Worm (Caenorhabditis elegans) whole organism, L1 larva: ENCODE measurements around the gene F54E7.6.

Experiments used
- aly-2 ChIP-seq: fragments of 150-350 bp; optimal IDR thresholded peaks from 2 replicates; lab custom pipeline; 2014; ENCODE audit warnings: missing biosample characterization, missing genetic modification characterization
- ceh-8 ChIP-seq: fragments of 200-800 bp; sonication (Bioruptor generic); optimal IDR thresholded peaks from 2 replicates; lab custom pipeline; 2018; ENCODE audit warnings: mild to moderate bottlenecking, missing genetic modification characterization, moderate library complexity, missing compliant biosample characterization
- skn-1 ChIP-seq: fragments of 150-350 bp; optimal IDR thresholded peaks from 2 replicates; lab custom pipeline; 2014; ENCODE audit warnings: missing biosample characterization, missing genetic modification characterization

DNA sequence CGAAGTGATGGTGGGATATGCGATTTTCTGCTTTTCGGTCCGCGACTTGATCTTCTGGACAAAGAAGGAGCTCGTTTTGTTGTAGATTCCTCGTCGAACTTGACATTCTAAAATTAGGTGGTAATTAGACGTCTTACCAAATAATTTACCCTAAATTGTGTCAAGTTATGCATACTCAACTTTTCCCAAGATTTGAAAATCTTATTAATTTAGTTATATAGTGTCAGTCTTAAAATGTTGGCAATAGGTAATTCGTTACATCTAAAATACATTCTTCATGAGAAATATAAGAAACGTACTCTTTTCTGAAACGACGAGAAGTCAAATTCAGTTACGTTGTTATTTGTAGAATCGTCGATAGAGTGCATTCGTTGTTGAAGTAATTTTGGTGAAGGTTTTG, 46.7 kb upstream of the F54E7.6 start:
- no peak for TF ChIP-seq ceh-8 (GFP tag; lab: Kevin White, UChicago)
- no peak for TF ChIP-seq aly-2 (tag; lab: Kevin White, UChicago)
- no peak for TF ChIP-seq skn-1 (tag; lab: Kevin White, UChicago)
